Worm (Caenorhabditis elegans) whole organism, L1 larva: Measurements from ENCODE around the gene wrt-3.

Source experiments
- C04F5.9 ChIP-seq: sonication (generic microtip); optimal IDR thresholded peaks from 2 replicates; lab custom pipeline; 2016; ENCODE audit warnings: missing genetic modification characterization, missing compliant biosample characterization
- C16A3.4 ChIP-seq: fragments of 150-350 bp; optimal IDR thresholded peaks from 2 replicates; lab custom pipeline; 2014; ENCODE audit warnings: missing biosample characterization, missing genetic modification characterization
- C34B4.2 ChIP-seq: sonication (generic microtip); optimal IDR thresholded peaks from 2 replicates; lab custom pipeline; 2017; ENCODE audit warnings: mild to moderate bottlenecking, missing genetic modification characterization, missing compliant biosample characterization
- Y116A8C.19 ChIP-seq: sonication (generic microtip); optimal IDR thresholded peaks from 2 replicates; lab custom pipeline; 2016; ENCODE audit warnings: missing compliant biosample characterization, missing genetic modification characterization, borderline replicate concordance
- aly-2 ChIP-seq: fragments of 150-350 bp; optimal IDR thresholded peaks from 2 replicates; lab custom pipeline; 2014; ENCODE audit warnings: missing biosample characterization, missing genetic modification characterization
- ceh-8 ChIP-seq: fragments of 200-800 bp; sonication (Bioruptor generic); optimal IDR thresholded peaks from 2 replicates; lab custom pipeline; 2018; ENCODE audit warnings: mild to moderate bottlenecking, missing genetic modification characterization, moderate library complexity, missing compliant biosample characterization
- ceh-90 ChIP-seq: sonication (generic microtip); optimal IDR thresholded peaks from 2 replicates; lab custom pipeline; 2016; ENCODE audit warnings: missing genetic modification characterization, missing compliant biosample characterization
- ces-1 ChIP-seq: fragments of 150-350 bp; optimal IDR thresholded peaks from 2 replicates; lab custom pipeline; 2014; ENCODE audit warnings: missing biosample characterization, missing genetic modification reagents, missing genetic modification characterization
- dpl-1 ChIP-seq, 3 experiments: fragments of 150-350 bp in 2 of 3; sonication (generic microtip) in 1 of 3; optimal IDR thresholded peaks; 2 replicates each; lab custom pipeline; 2014 to 2017; ENCODE audit warnings: missing biosample characterization in 3 of 3, missing genetic modification characterization in 3 of 3, missing genetic modification reagents in 3 of 3
- dsc-1 ChIP-seq: sonication (generic microtip); optimal IDR thresholded peaks from 2 replicates; lab custom pipeline; 2016; ENCODE audit warnings: mild to moderate bottlenecking, missing genetic modification characterization, missing compliant biosample characterization
- efl-1 ChIP-seq, 4 experiments: fragments of 150-350 bp; optimal IDR thresholded peaks in 3 of 4; peaks in 1 of 4; 1 replicate in 1 of 4; 2 replicates in 3 of 4; lab custom pipeline; 2014; ENCODE audit warnings: missing biosample characterization in 2 of 4, missing genetic modification characterization in 2 of 4, missing genetic modification reagents in 2 of 4
- egl-27 ChIP-seq, 2 experiments: fragments of 150-350 bp in 1 of 2; sonication (generic microtip); optimal IDR thresholded peaks; 3 replicates each; lab custom pipeline; 2017 to 2018; ENCODE audit warnings: missing biosample characterization in 2 of 2, missing genetic modification characterization in 2 of 2, missing genetic modification reagents in 2 of 2
- elt-3 ChIP-seq, 6 experiments: fragments of 150-350 bp in 1 of 6; sonication (generic microtip); optimal IDR thresholded peaks; 2 replicates each; lab custom pipeline; 2017 to 2018; ENCODE audit warnings: missing biosample characterization in 6 of 6, missing genetic modification characterization in 6 of 6, inconsistent platforms in 1 of 6
- fkh-10 ChIP-seq: sonication (generic microtip); optimal IDR thresholded peaks from 2 replicates; lab custom pipeline; 2017; ENCODE audit warnings: missing biosample characterization, missing genetic modification reagents, missing genetic modification characterization
- fkh-4 ChIP-seq: sonication (generic microtip); optimal IDR thresholded peaks from 2 replicates; lab custom pipeline; 2016; ENCODE audit warnings: missing compliant biosample characterization, missing genetic modification characterization, borderline replicate concordance
- fkh-8 ChIP-seq: sonication (generic microtip); optimal IDR thresholded peaks from 2 replicates; lab custom pipeline; 2016; ENCODE audit warnings: mild to moderate bottlenecking, missing genetic modification characterization, missing compliant biosample characterization
- fos-1 ChIP-seq: fragments of 150-350 bp; optimal IDR thresholded peaks from 2 replicates; lab custom pipeline; 2014; ENCODE audit warnings: missing biosample characterization, missing genetic modification characterization
- hlh-17 ChIP-seq: fragments of 200-800 bp; sonication (Bioruptor generic); optimal IDR thresholded peaks from 2 replicates; lab custom pipeline; 2018; ENCODE audit warnings: missing genetic modification characterization, mild to moderate bottlenecking, missing compliant biosample characterization, moderate library complexity, borderline replicate concordance
- irx-1 ChIP-seq: sonication (generic microtip); optimal IDR thresholded peaks from 2 replicates; lab custom pipeline; 2016; ENCODE audit warnings: missing genetic modification characterization, missing compliant biosample characterization
- lin-13 ChIP-seq: fragments of 150-350 bp; optimal IDR thresholded peaks from 2 replicates; lab custom pipeline; 2014; ENCODE audit warnings: missing biosample characterization, missing genetic modification reagents, missing genetic modification characterization
- lin-14 ChIP-seq: fragments of 200-800 bp; sonication (Bioruptor generic); optimal IDR thresholded peaks from 2 replicates; lab custom pipeline; 2018; ENCODE audit warnings: mild to moderate bottlenecking, missing genetic modification characterization, moderate library complexity, missing compliant biosample characterization
- lin-35 ChIP-seq, 2 experiments: fragments of 150-350 bp; optimal IDR thresholded peaks; 2 replicates each; lab custom pipeline; 2014; ENCODE audit warnings: missing biosample characterization in 2 of 2, missing genetic modification characterization in 2 of 2, missing genetic modification reagents in 2 of 2
- lir-3 ChIP-seq: sonication (generic microtip); optimal IDR thresholded peaks from 2 replicates; lab custom pipeline; 2016; ENCODE audit warnings: mild to moderate bottlenecking, missing genetic modification characterization, moderate library complexity, missing compliant biosample characterization; ENCODE audit not compliant: poor library complexity
- lsy-2 ChIP-seq, 2 experiments: fragments of 150-350 bp; optimal IDR thresholded peaks; 2 replicates each; lab custom pipeline; 2014; ENCODE audit warnings: missing biosample characterization in 2 of 2, missing genetic modification characterization in 2 of 2
- mdl-1 ChIP-seq, 2 experiments: fragments of 150-350 bp; optimal IDR thresholded peaks; 2 replicates each; lab custom pipeline; 2014 to 2017; ENCODE audit warnings: missing biosample characterization in 2 of 2, missing genetic modification characterization in 2 of 2, inconsistent platforms in 1 of 2
- mef-2 ChIP-seq: fragments of 150-350 bp; optimal IDR thresholded peaks from 2 replicates; lab custom pipeline; 2014; ENCODE audit warnings: missing biosample characterization, missing genetic modification characterization
- mep-1 ChIP-seq: fragments of 150-350 bp; optimal IDR thresholded peaks from 2 replicates; lab custom pipeline; 2014; ENCODE audit warnings: missing biosample characterization, missing genetic modification characterization
- nhr-11 ChIP-seq: fragments of 150-350 bp; optimal IDR thresholded peaks from 2 replicates; lab custom pipeline; 2014; ENCODE audit warnings: missing biosample characterization, missing genetic modification characterization
- nhr-12 ChIP-seq: sonication (generic microtip); optimal IDR thresholded peaks from 2 replicates; lab custom pipeline; 2017; ENCODE audit warnings: missing biosample characterization, missing genetic modification characterization
- nhr-20 ChIP-seq: sonication (generic microtip); optimal IDR thresholded peaks from 2 replicates; lab custom pipeline; 2016; ENCODE audit warnings: mild to moderate bottlenecking, missing genetic modification characterization, missing compliant biosample characterization
- nhr-237 ChIP-seq: fragments of 150-350 bp; optimal IDR thresholded peaks from 2 replicates; lab custom pipeline; 2014; ENCODE audit warnings: missing biosample characterization, missing genetic modification characterization
- nhr-28 ChIP-seq: fragments of 150-350 bp; optimal IDR thresholded peaks from 2 replicates; lab custom pipeline; 2014; ENCODE audit warnings: missing biosample characterization, missing genetic modification characterization
- nhr-71 ChIP-seq: sonication (generic microtip); optimal IDR thresholded peaks from 2 replicates; lab custom pipeline; 2016; ENCODE audit warnings: mild to moderate bottlenecking, missing genetic modification characterization, moderate library complexity, missing compliant biosample characterization
- nhr-76 ChIP-seq: sonication (generic microtip); optimal IDR thresholded peaks from 2 replicates; lab custom pipeline; 2017; ENCODE audit warnings: missing biosample characterization, missing genetic modification characterization
- nhr-77 ChIP-seq: fragments of 150-350 bp; optimal IDR thresholded peaks from 2 replicates; lab custom pipeline; 2014; ENCODE audit warnings: missing biosample characterization, missing genetic modification characterization
- nhr-84 ChIP-seq: sonication (generic microtip); optimal IDR thresholded peaks from 2 replicates; lab custom pipeline; 2017; ENCODE audit warnings: missing biosample characterization, missing genetic modification characterization
- pag-3 ChIP-seq: sonication (generic microtip); optimal IDR thresholded peaks from 2 replicates; lab custom pipeline; 2017; ENCODE audit warnings: missing genetic modification characterization, mild to moderate bottlenecking, missing compliant biosample characterization, antibody characterized with exemption, borderline replicate concordance; ENCODE audit not compliant: insufficient read depth
- pax-3 ChIP-seq: fragments of 200-800 bp; sonication (Bioruptor generic); optimal IDR thresholded peaks from 2 replicates; lab custom pipeline; 2018; ENCODE audit warnings: mild to moderate bottlenecking, missing genetic modification characterization, moderate library complexity, missing compliant biosample characterization
- pqm-1 ChIP-seq: sonication (generic microtip); optimal IDR thresholded peaks from 3 replicates; lab custom pipeline; 2017; ENCODE audit warnings: missing biosample characterization, missing genetic modification characterization
- rnt-1 ChIP-seq: sonication (generic microtip); optimal IDR thresholded peaks from 2 replicates; lab custom pipeline; 2016; ENCODE audit warnings: mild to moderate bottlenecking, missing genetic modification characterization, moderate library complexity, missing compliant biosample characterization
- skn-1 ChIP-seq: fragments of 150-350 bp; optimal IDR thresholded peaks from 2 replicates; lab custom pipeline; 2014; ENCODE audit warnings: missing biosample characterization, missing genetic modification characterization
- snu-23 ChIP-seq: sonication (generic microtip); optimal IDR thresholded peaks from 2 replicates; lab custom pipeline; 2016; ENCODE audit warnings: missing genetic modification characterization, missing compliant biosample characterization
- sox-4 ChIP-seq: sonication (generic microtip); optimal IDR thresholded peaks from 2 replicates; lab custom pipeline; 2016; ENCODE audit warnings: missing genetic modification characterization, missing compliant biosample characterization
- sptf-1 ChIP-seq: fragments of 150-350 bp; optimal IDR thresholded peaks from 2 replicates; lab custom pipeline; 2014; ENCODE audit warnings: missing biosample characterization, missing genetic modification characterization
- swsn-7 ChIP-seq: sonication (generic microtip); optimal IDR thresholded peaks from 2 replicates; lab custom pipeline; 2016; ENCODE audit warnings: missing genetic modification characterization, missing compliant biosample characterization
- unc-130 ChIP-seq: fragments of 150-350 bp; optimal IDR thresholded peaks from 2 replicates; lab custom pipeline; 2017; ENCODE audit warnings: missing biosample characterization, missing genetic modification characterization, inconsistent platforms
- unc-30 ChIP-seq: sonication (generic microtip); optimal IDR thresholded peaks from 2 replicates; lab custom pipeline; 2017; ENCODE audit warnings: missing biosample characterization, missing genetic modification characterization
- unc-86 ChIP-seq: sonication (generic microtip); optimal IDR thresholded peaks from 2 replicates; lab custom pipeline; 2016; ENCODE audit warnings: missing genetic modification characterization, missing compliant biosample characterization
- unc-98 ChIP-seq: fragments of 200-800 bp; sonication (Bioruptor generic); IDR thresholded peaks from 2 replicates; pipeline ENCODE4 v1.3.6; 2022; ENCODE audit warnings: missing genetic modification characterization, missing compliant biosample characterization
- vab-15 ChIP-seq: sonication (generic microtip); optimal IDR thresholded peaks from 2 replicates; lab custom pipeline; 2017; ENCODE audit warnings: missing genotype, mild to moderate bottlenecking, missing genetic modification characterization, missing compliant biosample characterization
- zag-1 ChIP-seq: fragments of 150-350 bp; optimal IDR thresholded peaks from 2 replicates; lab custom pipeline; 2014; ENCODE audit warnings: missing biosample characterization, missing genetic modification characterization
- zip-4 ChIP-seq: fragments of 200-800 bp; sonication (Bioruptor generic); optimal IDR thresholded peaks from 2 replicates; lab custom pipeline; 2018; ENCODE audit warnings: mild to moderate bottlenecking, missing genetic modification characterization, moderate library complexity, missing compliant biosample characterization

The wrt-3 gene

DNA sequence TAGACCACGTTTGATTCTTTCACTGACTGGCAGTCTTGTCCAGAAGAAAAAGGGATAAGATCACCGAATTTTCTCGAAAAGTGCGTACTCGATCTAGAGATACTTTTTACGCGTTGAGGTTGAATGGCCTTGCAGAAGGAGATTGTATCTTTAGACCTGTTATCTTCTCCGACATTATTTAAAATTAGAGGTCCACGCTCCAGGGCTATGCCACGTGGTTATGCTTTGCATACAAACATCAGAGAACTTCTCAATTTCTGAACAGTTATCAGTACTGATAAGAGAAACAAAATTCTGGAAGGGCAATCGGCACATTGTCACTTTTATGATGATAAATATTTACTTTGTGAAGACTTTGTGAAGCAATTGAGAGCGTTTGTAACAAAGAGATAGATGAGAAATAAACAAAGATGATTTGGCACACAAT is 35.1 kb downstream of the wrt-3 start:
- no peak for TF ChIP-seq vab-15 (tag; lab: Kevin White, UChicago)
- no peak for TF ChIP-seq ceh-8 (GFP tag; lab: Kevin White, UChicago)
- TF ChIP-seq zag-1 (tag; lab: Kevin White, UChicago): no peak
- no peak for TF ChIP-seq skn-1 (tag; lab: Kevin White, UChicago)
- no peak for TF ChIP-seq fkh-8
- TF ChIP-seq efl-1 (optimal IDR thresholded peaks at IDR 0.05; lab: Kevin White, UChicago): peak in 1 of 2 experiments; percentile 22
- peak in 1 of 2 experiments; percentile 38 for TF ChIP-seq efl-1 (GFP tag; optimal IDR thresholded peaks at IDR 0.05 in 1 of 2; lab: Kevin White, UChicago)
- TF ChIP-seq snu-23 (GFP tag; lab: Kevin White, UChicago): peak; percentile 81
- TF ChIP-seq ces-1: no peak
- no peak for TF ChIP-seq pax-3 (tag; lab: Kevin White, UChicago)
- TF ChIP-seq egl-27 (tag; optimal IDR thresholded peaks at IDR 0.05; lab: Kevin White, UChicago): peak in 1 of 2 experiments; percentile 11
- no peak for TF ChIP-seq aly-2
- TF ChIP-seq swsn-7: peak; percentile 41
- TF ChIP-seq mdl-1 (tag; optimal IDR thresholded peaks at IDR 0.05; lab: Kevin White, UChicago): peak in 1 of 2 experiments; percentile 93
- no peak for TF ChIP-seq pag-3
- no peak for TF ChIP-seq nhr-237 (tag; lab: Kevin White, UChicago)
- TF ChIP-seq sox-4 (tag; lab: Kevin White, UChicago): no peak
- TF ChIP-seq lin-14 (GFP tag; lab: Kevin White, UChicago): peak; percentile 82
- peak; percentile 26 for TF ChIP-seq rnt-1 (tag; lab: Kevin White, UChicago)
- TF ChIP-seq sptf-1: no peak
- TF ChIP-seq nhr-12 (tag; lab: Kevin White, UChicago): no peak
- peak; percentile 35 for TF ChIP-seq unc-130 (tag; lab: Kevin White, UChicago)
- TF ChIP-seq dpl-1 (GFP tag; optimal IDR thresholded peaks at IDR 0.05; lab: Kevin White, UChicago): no peak
- no peak for TF ChIP-seq nhr-76 (tag; lab: Kevin White, UChicago)
- TF ChIP-seq ceh-90: no peak
- no peak for TF ChIP-seq fkh-10 (GFP tag; lab: Kevin White, UChicago)
- no peak for TF ChIP-seq fkh-4 (tag; lab: Kevin White, UChicago)
- no peak for TF ChIP-seq nhr-28 (tag; lab: Kevin White, UChicago)
- peak; percentile 93 for TF ChIP-seq nhr-20
- TF ChIP-seq fos-1: peak; percentile 16
- TF ChIP-seq nhr-84 (tag; lab: Kevin White, UChicago): no peak
- TF ChIP-seq zip-4 (GFP tag; lab: Kevin White, UChicago): no peak
- TF ChIP-seq Y116A8C.19 (tag; lab: Kevin White, UChicago): no peak
- TF ChIP-seq nhr-11 (tag; lab: Kevin White, UChicago): no peak
- no peak for TF ChIP-seq unc-98 (GFP tag; lab: Robert Waterston, UW)
- no peak for TF ChIP-seq unc-30 (tag; lab: Kevin White, UChicago)
- peak in 1 of 2 experiments; percentile 77 for TF ChIP-seq lin-35 (GFP tag; optimal IDR thresholded peaks at IDR 0.05; lab: Kevin White, UChicago)
- peak; percentile 90 for TF ChIP-seq nhr-71
- no peak for TF ChIP-seq nhr-77 (tag; lab: Kevin White, UChicago)
- TF ChIP-seq pqm-1 (tag; lab: Kevin White, UChicago): no peak
- no peak for TF ChIP-seq dsc-1 (tag; lab: Kevin White, UChicago)
- no peak for TF ChIP-seq hlh-17 (GFP tag; lab: Kevin White, UChicago)
- TF ChIP-seq mef-2: no peak
- peak; percentile 36 for TF ChIP-seq C16A3.4 (tag; lab: Kevin White, UChicago)
- peak; percentile 83 for TF ChIP-seq mep-1 (tag; lab: Kevin White, UChicago)
- no peak for TF ChIP-seq unc-86
- no peak for TF ChIP-seq C34B4.2
- TF ChIP-seq elt-3 (tag; optimal IDR thresholded peaks at IDR 0.05; lab: Kevin White, UChicago): peak in 4 of 6 experiments; percentile 4 to 96 (median 58)
- TF ChIP-seq C04F5.9 (tag; lab: Kevin White, UChicago): peak; percentile 3
- no peak for TF ChIP-seq lir-3 (tag; lab: Kevin White, UChicago)
- TF ChIP-seq lin-13: peak; percentile 66
- TF ChIP-seq lsy-2 (tag; optimal IDR thresholded peaks at IDR 0.05; lab: Kevin White, UChicago): peak; percentile 37 to 54
- peak; percentile 37 for TF ChIP-seq irx-1 (tag; lab: Kevin White, UChicago)
